Fruit fly (Drosophila melanogaster) whole organism, embryonic: ENCODE data around the gene Pex3.

ENCODE experiments used
- CG17802 ChIP-seq: fragments of 200-800 bp; sonication (Bioruptor generic); optimal IDR thresholded peaks from 2 replicates; lab custom pipeline; 2018; ENCODE audit warnings: missing biosample characterization, mild to moderate bottlenecking, missing genetic modification characterization, moderate library complexity
- Hr78 ChIP-seq, 2 experiments: fragments of 200-800 bp in 1 of 2; fragments of >200 bp in 1 of 2; sonication (Bioruptor generic) in 1 of 2; optimal IDR thresholded peaks; 2 replicates each; lab custom pipeline; 2017 to 2019; ENCODE audit warnings: missing biosample characterization in 2 of 2, missing genetic modification characterization in 2 of 2, mild to moderate bottlenecking in 1 of 2, moderate library complexity in 1 of 2
- Sry-β ChIP-seq: fragments of 200-800 bp; sonication (Bioruptor generic); optimal IDR thresholded peaks from 2 replicates; lab custom pipeline; 2018; ENCODE audit warnings: missing biosample characterization, mild to moderate bottlenecking, missing genetic modification characterization, moderate library complexity
- ase ChIP-seq: fragments of 200-800 bp; sonication (Bioruptor generic); IDR thresholded peaks from 3 replicates; pipeline ENCODE4 v1.3.6; 2022; ENCODE audit warnings: missing biosample characterization, missing genetic modification characterization
- az2 ChIP-seq: fragments of 200-800 bp; sonication (Bioruptor generic); optimal IDR thresholded peaks from 3 replicates; lab custom pipeline; 2016; ENCODE audit warnings: missing biosample characterization, missing genetic modification characterization
- chm ChIP-seq: fragments of 200-800 bp; sonication (Bioruptor generic); IDR thresholded peaks from 2 replicates; pipeline ENCODE4 v1.3.6; 2022; ENCODE audit warnings: missing biosample characterization, missing genetic modification characterization
- dmrt11E ChIP-seq: fragments of 200-800 bp; sonication (Bioruptor generic); optimal IDR thresholded peaks from 3 replicates; lab custom pipeline; 2018; ENCODE audit warnings: missing biosample characterization, mild to moderate bottlenecking, missing genetic modification characterization, moderate library complexity
- fru ChIP-seq: fragments of >200 bp; optimal IDR thresholded peaks from 2 replicates; lab custom pipeline; 2017
- pum ChIP-seq: fragments of 200-800 bp; sonication (Bioruptor generic); optimal IDR thresholded peaks from 2 replicates; lab custom pipeline; 2016; ENCODE audit warnings: missing biosample characterization, missing genetic modification characterization
- usp ChIP-seq: fragments of >200 bp; optimal IDR thresholded peaks from 2 replicates; lab custom pipeline; 2017; ENCODE audit warnings: missing biosample characterization, missing genetic modification characterization

- TF ChIP-seq fru (lab: Kevin White, UChicago): no peak
- no peak for TF ChIP-seq dmrt11E (tag; lab: Kevin White, UChicago)
- TF ChIP-seq usp: no peak
- TF ChIP-seq CG17802 (tag; lab: Kevin White, UChicago): no peak
- no peak for TF ChIP-seq pum (GFP tag; lab: Kevin White, UChicago)
- no peak for TF ChIP-seq Sry-β (GFP tag; lab: Kevin White, UChicago)
- no peak for TF ChIP-seq az2
- TF ChIP-seq ase (GFP tag; lab: Robert Waterston, UW): no peak
- no peak for TF ChIP-seq chm (GFP tag; lab: Robert Waterston, UW)
- TF ChIP-seq Hr78 (GFP tag; optimal IDR thresholded peaks at IDR 0.05; lab: Kevin White, UChicago): no peak
These were observed 20.4 kb upstream of the Pex3 start for dm6 chr3L:15123736-15124135.
